Worm (Caenorhabditis elegans) whole organism, late embryonic: ENCODE results near the gene F40G9.14.

Experiments
- F13H6.1 ChIP-seq: sonication (generic microtip); optimal IDR thresholded peaks from 2 replicates; lab custom pipeline; 2016; ENCODE audit warnings: missing genetic modification characterization, missing compliant biosample characterization
- K02D7.2 ChIP-seq: sonication (generic microtip); optimal IDR thresholded peaks from 2 replicates; lab custom pipeline; 2017; ENCODE audit warnings: mild to moderate bottlenecking, missing genetic modification characterization, missing compliant biosample characterization
- ceh-48 ChIP-seq: sonication (generic microtip); optimal IDR thresholded peaks from 2 replicates; lab custom pipeline; 2016; ENCODE audit warnings: missing genetic modification characterization, inconsistent platforms, missing compliant biosample characterization
- eyg-1 ChIP-seq: sonication (generic microtip); optimal IDR thresholded peaks from 2 replicates; lab custom pipeline; 2016; ENCODE audit warnings: missing genotype, missing genetic modification characterization, missing compliant biosample characterization
- hlh-6 ChIP-seq: sonication (generic microtip); optimal IDR thresholded peaks from 2 replicates; lab custom pipeline; 2016; ENCODE audit warnings: missing genotype, missing genetic modification characterization, missing compliant biosample characterization
- madf-2 ChIP-seq: sonication (generic microtip); optimal IDR thresholded peaks from 2 replicates; lab custom pipeline; 2017; ENCODE audit warnings: missing genetic modification characterization, missing compliant biosample characterization
- odd-2 ChIP-seq: sonication (generic microtip); optimal IDR thresholded peaks from 2 replicates; lab custom pipeline; 2017; ENCODE audit warnings: antibody characterized with exemption, mild to moderate bottlenecking, missing genetic modification characterization, missing compliant biosample characterization
- pha-4 ChIP-seq: fragments of 150-350 bp; optimal IDR thresholded peaks from 2 replicates; lab custom pipeline; 2018; ENCODE audit warnings: missing biosample characterization, missing genetic modification reagents, missing genetic modification characterization
- pros-1 ChIP-seq: fragments of 150-350 bp; optimal IDR thresholded peaks from 2 replicates; lab custom pipeline; 2014; ENCODE audit warnings: missing biosample characterization, missing genetic modification reagents, missing genetic modification characterization
- sox-4 ChIP-seq: sonication (generic microtip); optimal IDR thresholded peaks from 2 replicates; lab custom pipeline; 2017; ENCODE audit warnings: mild to moderate bottlenecking, missing genetic modification characterization, inconsistent platforms, missing compliant biosample characterization

DNA sequence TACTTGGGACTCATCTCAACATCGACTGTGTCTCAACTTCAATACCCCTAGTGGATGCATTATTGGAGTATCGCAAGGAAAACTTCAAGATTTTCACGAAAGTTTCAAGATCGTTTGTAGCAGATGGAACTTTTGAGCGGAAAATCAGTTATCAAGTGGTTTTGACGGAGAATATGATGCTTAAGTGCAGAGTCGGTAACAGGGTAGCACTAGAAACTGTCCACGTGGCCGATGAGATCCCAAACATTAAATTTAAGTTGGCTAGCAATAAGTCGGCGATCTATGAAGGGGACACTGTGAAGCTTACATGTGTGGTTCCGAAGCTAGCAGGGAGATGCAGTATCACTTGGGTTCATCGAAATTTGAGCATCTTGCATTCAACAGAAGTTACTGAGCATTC is 18.5 kb downstream of the F40G9.14 start:
- no peak for TF ChIP-seq hlh-6 (tag; lab: Kevin White, UChicago)
- no peak for TF ChIP-seq F13H6.1 (tag; lab: Kevin White, UChicago)
- no peak for TF ChIP-seq eyg-1
- no peak for TF ChIP-seq ceh-48 (tag; lab: Kevin White, UChicago)
- TF ChIP-seq K02D7.2 (tag; lab: Kevin White, UChicago): no peak
- TF ChIP-seq pros-1 (tag; lab: Kevin White, UChicago): no peak
- no peak for TF ChIP-seq madf-2 (tag; lab: Kevin White, UChicago)
- no peak for TF ChIP-seq sox-4
- no peak for TF ChIP-seq odd-2
- TF ChIP-seq pha-4 (tag; lab: Kevin White, UChicago): no peak
